Fruit fly (Drosophila melanogaster): Measurements from ENCODE around the gene Doc3.

- TF ChIP-seq CG8478 (optimal IDR thresholded peaks at IDR 0.05), result no peak
- TF ChIP-seq EcR (GFP tag; optimal IDR thresholded peaks at IDR 0.05), result no peak
- no peak for TF ChIP-seq psq (optimal IDR thresholded peaks at IDR 0.05)
Measured at dm6 chr3L:8985848-8986320, 19.1 kb upstream of the Doc3 start, which contains the start of gene Galk.

All from whole organism.